Fruit fly (Drosophila melanogaster): ENCODE measurements around the gene kmr.

DNA sequence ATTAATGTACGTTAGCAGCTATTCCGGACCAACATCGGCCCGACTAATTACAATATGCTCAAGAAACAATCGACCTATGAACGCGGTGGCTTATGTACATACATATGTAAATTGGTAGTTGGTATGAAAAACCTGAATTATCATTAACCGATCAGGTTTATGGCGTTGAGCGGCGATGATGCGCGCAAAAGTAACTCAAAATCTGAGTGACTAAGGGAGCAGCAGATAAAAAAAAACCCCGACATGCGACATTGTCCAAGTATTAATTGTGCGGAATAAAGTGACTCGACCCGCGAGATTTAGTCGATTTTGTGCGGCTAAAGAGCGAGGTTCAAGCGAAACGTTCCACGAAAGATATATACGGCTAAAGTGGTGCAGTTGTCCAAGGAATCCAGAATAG is 50.4 kb downstream of the kmr start, which contains the start of gene CG9312:
- no peak for TF ChIP-seq Trl (optimal IDR thresholded peaks at IDR 0.05)
- no peak for TF ChIP-seq Trl (GFP tag; optimal IDR thresholded peaks at IDR 0.05)
- TF ChIP-seq Atf6 (GFP tag; IDR thresholded peaks at IDR 0.05), result no peak
